Worm (Caenorhabditis elegans): ENCODE results near the gene rnf-121.

- TF ChIP-seq F13H6.1 (tag; optimal IDR thresholded peaks at IDR 0.05) = no peak
- no peak for TF ChIP-seq nhr-232 (tag; optimal IDR thresholded peaks at IDR 0.05)
- no peak for TF ChIP-seq ceh-9 (tag; optimal IDR thresholded peaks at IDR 0.05)
- TF ChIP-seq nhr-11 (tag; optimal IDR thresholded peaks at IDR 0.05) = no peak
- no peak for TF ChIP-seq pha-4 (tag; optimal IDR thresholded peaks at IDR 0.05)
- TF ChIP-seq K09A11.1 (tag; optimal IDR thresholded peaks at IDR 0.05; ENCODE audit: insufficient read depth) = no peak
- no peak for TF ChIP-seq Y22D7AL.16 (tag; optimal IDR thresholded peaks at IDR 0.05)
- no peak for TF ChIP-seq sox-4 (tag; optimal IDR thresholded peaks at IDR 0.05)
Observed at ce11 chrIII:4131814-4132555, 38.8 kb downstream of the rnf-121 start.
